Worm (Caenorhabditis elegans) whole organism, L2 larva: ENCODE results near the gene Y57G11C.33.

Experiments
- Y55F3AM.14 ChIP-seq: fragments of 200-800 bp; sonication (Bioruptor generic); optimal IDR thresholded peaks from 2 replicates; lab custom pipeline; 2018; ENCODE audit warnings: mild to moderate bottlenecking, missing genetic modification characterization, missing compliant biosample characterization
- crh-2 ChIP-seq: sonication (generic microtip); optimal IDR thresholded peaks from 2 replicates; lab custom pipeline; 2017; ENCODE audit warnings: missing biosample characterization, missing genetic modification characterization
- egl-27 ChIP-seq: sonication (generic microtip); optimal IDR thresholded peaks from 3 replicates; lab custom pipeline; 2017; ENCODE audit warnings: missing biosample characterization, missing genetic modification reagents, missing genetic modification characterization
- lin-39 ChIP-seq: fragments of 150-350 bp; optimal IDR thresholded peaks from 2 replicates; lab custom pipeline; 2014; ENCODE audit warnings: missing biosample characterization, missing genetic modification reagents, missing genetic modification characterization
- nhr-11 ChIP-seq: fragments of 150-350 bp; optimal IDR thresholded peaks from 2 replicates; lab custom pipeline; 2014; ENCODE audit warnings: missing biosample characterization, missing genetic modification characterization
- nhr-21 ChIP-seq: fragments of 150-350 bp; optimal IDR thresholded peaks from 2 replicates; lab custom pipeline; 2014; ENCODE audit warnings: missing biosample characterization, missing genetic modification characterization
- skn-1 ChIP-seq: sonication (generic microtip); optimal IDR thresholded peaks from 2 replicates; lab custom pipeline; 2017; ENCODE audit warnings: missing biosample characterization, missing genetic modification characterization

- no peak for TF ChIP-seq skn-1 (tag; lab: Kevin White, UChicago)
- TF ChIP-seq crh-2 = no peak
- no peak for TF ChIP-seq egl-27 (tag; lab: Kevin White, UChicago)
- TF ChIP-seq nhr-21 (tag; lab: Kevin White, UChicago) = no peak
- no peak for TF ChIP-seq lin-39 (tag; lab: Kevin White, UChicago)
- no peak for TF ChIP-seq Y55F3AM.14 (GFP tag; lab: Kevin White, UChicago)
- no peak for TF ChIP-seq nhr-11 (tag; lab: Kevin White, UChicago)
These were observed 48.3 kb upstream of the Y57G11C.33 start for ce11 chrIV:14608605-14609004.
